Fruit fly (Drosophila melanogaster) whole organism, embryonic: ENCODE data around the gene CG16953.

Experiments
- Adf1 ChIP-seq: fragments of 200-800 bp; sonication (Bioruptor generic); IDR thresholded peaks from 2 replicates; pipeline ENCODE4 v1.3.6; 2022; ENCODE audit warnings: missing biosample characterization, missing genetic modification characterization
- Atf-2 ChIP-seq: fragments of 200-800 bp; sonication (Bioruptor generic); optimal IDR thresholded peaks from 2 replicates; lab custom pipeline; 2016; ENCODE audit warnings: missing biosample characterization, missing genetic modification characterization
- CG10366 ChIP-seq: fragments of 200-800 bp; sonication (Bioruptor generic); IDR thresholded peaks from 2 replicates; pipeline ENCODE4 v1.3.6; 2022; ENCODE audit warnings: missing biosample characterization, missing genetic modification characterization
- CG10654 ChIP-seq: fragments of 200-800 bp; sonication (Bioruptor generic); optimal IDR thresholded peaks from 2 replicates; lab custom pipeline; 2016; ENCODE audit warnings: missing biosample characterization, missing genetic modification characterization
- CG11085 ChIP-seq: fragments of 200-800 bp; sonication (Bioruptor generic); IDR thresholded peaks from 2 replicates; pipeline ENCODE4 v1.3.6; 2022; ENCODE audit warnings: missing biosample characterization, missing genetic modification characterization
- CG13894 ChIP-seq: fragments of 200-800 bp; sonication (Bioruptor generic); optimal IDR thresholded peaks from 3 replicates; lab custom pipeline; 2018; ENCODE audit warnings: missing biosample characterization, mild to moderate bottlenecking, missing genetic modification characterization, moderate library complexity
- CG14965 ChIP-seq: fragments of 200-800 bp; sonication (Bioruptor generic); optimal IDR thresholded peaks from 2 replicates; lab custom pipeline; 2016; ENCODE audit warnings: missing biosample characterization, missing genetic modification characterization, borderline replicate concordance
- CG16813 ChIP-seq: fragments of 200-800 bp; sonication (Bioruptor generic); IDR thresholded peaks from 3 replicates; pipeline ENCODE4 v1.3.6; 2022; ENCODE audit warnings: missing biosample characterization, missing genetic modification characterization; ENCODE audit not compliant: partially characterized antibody
- CG17361 ChIP-seq: fragments of 200-800 bp; sonication (Bioruptor generic); IDR thresholded peaks from 3 replicates; pipeline ENCODE4 v1.3.6; 2022; ENCODE audit warnings: missing biosample characterization, missing genetic modification characterization
- CG17568 ChIP-seq: fragments of 200-800 bp; sonication (Bioruptor generic); optimal IDR thresholded peaks from 2 replicates; lab custom pipeline; 2018; ENCODE audit warnings: missing biosample characterization, mild to moderate bottlenecking, missing genetic modification characterization, moderate library complexity
- CG1792 ChIP-seq: fragments of 200-800 bp; sonication (Bioruptor generic); optimal IDR thresholded peaks from 2 replicates; lab custom pipeline; 2016; ENCODE audit warnings: missing biosample characterization, missing genetic modification characterization
- CG2889 ChIP-seq: fragments of 200-800 bp; sonication (Bioruptor generic); IDR thresholded peaks from 3 replicates; pipeline ENCODE4 v1.3.6; 2022; ENCODE audit warnings: missing biosample characterization, missing genetic modification characterization
- CG30403 ChIP-seq: fragments of 200-800 bp; sonication (Bioruptor generic); optimal IDR thresholded peaks from 3 replicates; lab custom pipeline; 2016; ENCODE audit warnings: missing biosample characterization, missing genetic modification characterization
- CG31388 ChIP-seq: fragments of 200-800 bp; sonication (Bioruptor generic); optimal IDR thresholded peaks from 2 replicates; lab custom pipeline; 2016; ENCODE audit warnings: missing biosample characterization, missing genetic modification characterization
- CG32767 ChIP-seq: fragments of 200-800 bp; sonication (Bioruptor generic); IDR thresholded peaks from 2 replicates; pipeline ENCODE4 v1.3.6; 2022; ENCODE audit warnings: missing biosample characterization, missing genetic modification characterization
- CG32772 ChIP-seq: fragments of 200-800 bp; sonication (Bioruptor generic); IDR thresholded peaks from 2 replicates; pipeline ENCODE4 v1.3.6; 2022; ENCODE audit warnings: missing biosample characterization, missing genetic modification characterization
- CG33213 ChIP-seq: fragments of 200-800 bp; sonication (Bioruptor generic); optimal IDR thresholded peaks from 3 replicates; lab custom pipeline; 2016; ENCODE audit warnings: missing biosample characterization, missing genetic modification characterization
- CG4282 ChIP-seq: fragments of 200-800 bp; sonication (Bioruptor generic); optimal IDR thresholded peaks from 2 replicates; lab custom pipeline; 2016; ENCODE audit warnings: missing biosample characterization, missing genetic modification characterization
- CG4854 ChIP-seq: fragments of 200-800 bp; sonication (Bioruptor generic); optimal IDR thresholded peaks from 2 replicates; lab custom pipeline; 2016; ENCODE audit warnings: missing biosample characterization, missing genetic modification characterization, inconsistent platforms
- CG8359 ChIP-seq: fragments of 200-800 bp; sonication (Bioruptor generic); optimal IDR thresholded peaks from 2 replicates; lab custom pipeline; 2017; ENCODE audit warnings: missing biosample characterization, mild to moderate bottlenecking, missing genetic modification characterization, borderline replicate concordance
- CG8924 ChIP-seq: fragments of 200-800 bp; optimal IDR thresholded peaks from 3 replicates; lab custom pipeline; 2019; ENCODE audit warnings: missing biosample characterization, mild to moderate bottlenecking, missing genetic modification characterization, moderate library complexity
- CG9876 ChIP-seq: fragments of 200-800 bp; sonication (Bioruptor generic); optimal IDR thresholded peaks from 2 replicates; lab custom pipeline; 2016; ENCODE audit warnings: missing biosample characterization, missing genetic modification characterization
- Dek ChIP-seq: fragments of 200-800 bp; sonication (Bioruptor generic); optimal IDR thresholded peaks from 3 replicates; lab custom pipeline; 2019; ENCODE audit warnings: missing biosample characterization, mild to moderate bottlenecking, missing genetic modification characterization, moderate library complexity
- Dip3 ChIP-seq: fragments of 200-800 bp; sonication (Bioruptor generic); optimal IDR thresholded peaks from 3 replicates; lab custom pipeline; 2016; ENCODE audit warnings: missing biosample characterization, missing genetic modification characterization
- Doc3 ChIP-seq: fragments of 200-800 bp; sonication (Bioruptor generic); IDR thresholded peaks from 3 replicates; pipeline ENCODE4 v1.3.6; 2022; ENCODE audit warnings: missing biosample characterization, missing genetic modification characterization; ENCODE audit not compliant: partially characterized antibody
- Hmx ChIP-seq: fragments of 200-800 bp; sonication (Bioruptor generic); optimal IDR thresholded peaks from 2 replicates; lab custom pipeline; 2016; ENCODE audit warnings: missing biosample characterization, missing genetic modification characterization
- Mes4 ChIP-seq: fragments of 200-800 bp; sonication (Bioruptor generic); optimal IDR thresholded peaks from 2 replicates; lab custom pipeline; 2016; ENCODE audit warnings: missing biosample characterization, missing genetic modification characterization
- Pdp1 ChIP-seq, 2 experiments: fragments of 200-800 bp; sonication (Bioruptor generic); optimal IDR thresholded peaks; 3 replicates each; lab custom pipeline; 2016; ENCODE audit warnings: missing biosample characterization in 2 of 2, missing genetic modification characterization in 2 of 2, mild to moderate bottlenecking in 1 of 2, moderate library complexity in 1 of 2
- Rx ChIP-seq: fragments of 200-800 bp; sonication (Bioruptor generic); IDR thresholded peaks from 2 replicates; pipeline ENCODE4 v1.3.6; 2022; ENCODE audit warnings: missing biosample characterization, missing genetic modification characterization
- Trl ChIP-seq, 3 experiments: fragments of >200 bp in 2 of 3; fragments of 200-800 bp in 1 of 3; sonication (Bioruptor generic) in 1 of 3; optimal IDR thresholded peaks; 2 replicates in 1 of 3; 3 replicates in 2 of 3; lab custom pipeline; 2016 to 2017; ENCODE audit warnings: missing biosample characterization in 1 of 3, missing genetic modification characterization in 1 of 3
- bab2 ChIP-seq: fragments of 200-800 bp; sonication (Bioruptor generic); optimal IDR thresholded peaks from 2 replicates; lab custom pipeline; 2016; ENCODE audit warnings: missing biosample characterization, missing genetic modification characterization
- bbx ChIP-seq: fragments of 200-800 bp; sonication (Bioruptor generic); IDR thresholded peaks from 2 replicates; pipeline ENCODE4 v1.3.6; 2022; ENCODE audit warnings: missing biosample characterization, missing genetic modification characterization; ENCODE audit not compliant: partially characterized antibody
- cas ChIP-seq: fragments of 200-800 bp; sonication (Bioruptor generic); IDR thresholded peaks from 2 replicates; pipeline ENCODE4 v1.3.6; 2022; ENCODE audit warnings: missing biosample characterization, missing genetic modification characterization
- croc ChIP-seq: fragments of 200-800 bp; sonication (Bioruptor generic); conservative IDR thresholded peaks from 3 replicates; pipeline ENCODE4 v1.3.6; 2022; ENCODE audit warnings: missing biosample characterization, missing genetic modification characterization
- dm ChIP-seq: fragments of 200-800 bp; sonication (Bioruptor generic); optimal IDR thresholded peaks from 3 replicates; lab custom pipeline; 2016; ENCODE audit warnings: missing biosample characterization, missing genetic modification characterization
- dmrt11E ChIP-seq: fragments of 200-800 bp; sonication (Bioruptor generic); optimal IDR thresholded peaks from 3 replicates; lab custom pipeline; 2018; ENCODE audit warnings: missing biosample characterization, mild to moderate bottlenecking, missing genetic modification characterization, moderate library complexity
- emc ChIP-seq: fragments of 200-800 bp; sonication (Bioruptor generic); optimal IDR thresholded peaks from 2 replicates; lab custom pipeline; 2016; ENCODE audit warnings: missing biosample characterization, missing genetic modification characterization
- her ChIP-seq: fragments of 200-800 bp; sonication (Bioruptor generic); optimal IDR thresholded peaks from 2 replicates; lab custom pipeline; 2016; ENCODE audit warnings: missing biosample characterization, missing genetic modification characterization
- hth ChIP-seq: fragments of >200 bp; optimal IDR thresholded peaks from 2 replicates; lab custom pipeline; 2017; ENCODE audit warnings: inconsistent platforms
- klu ChIP-seq: fragments of 200-800 bp; sonication (Bioruptor generic); IDR thresholded peaks from 2 replicates; pipeline ENCODE4 v1.3.6; 2022; ENCODE audit warnings: missing biosample characterization, missing genetic modification characterization
- pnt ChIP-seq: fragments of 200-800 bp; sonication (Bioruptor generic); optimal IDR thresholded peaks from 3 replicates; lab custom pipeline; 2016; ENCODE audit warnings: missing biosample characterization, missing genetic modification characterization
- run ChIP-seq: fragments of 200-800 bp; sonication (Bioruptor generic); optimal IDR thresholded peaks from 3 replicates; lab custom pipeline; 2018; ENCODE audit warnings: missing biosample characterization, mild to moderate bottlenecking, missing genetic modification characterization
- schlank ChIP-seq: fragments of 200-800 bp; sonication (Bioruptor generic); optimal IDR thresholded peaks from 2 replicates; lab custom pipeline; 2018; ENCODE audit warnings: missing biosample characterization, mild to moderate bottlenecking, missing genetic modification characterization
- sens ChIP-seq: fragments of 200-800 bp; sonication (Bioruptor generic); peaks from one replicate; lab custom pipeline; 2016; ENCODE audit warnings: missing biosample characterization, missing genetic modification characterization
- shn ChIP-seq: fragments of 200-800 bp; sonication (Bioruptor generic); optimal IDR thresholded peaks from 3 replicates; lab custom pipeline; 2016; ENCODE audit warnings: missing biosample characterization, missing genetic modification characterization
- slp2 ChIP-seq: fragments of 200-800 bp; sonication (Bioruptor generic); optimal IDR thresholded peaks from 2 replicates; lab custom pipeline; 2016; ENCODE audit warnings: missing biosample characterization, missing genetic modification characterization
- tll ChIP-seq, 2 experiments: fragments of 200-800 bp in 1 of 2; fragments of >200 bp in 1 of 2; sonication (Bioruptor generic) in 1 of 2; optimal IDR thresholded peaks; 2 replicates each; lab custom pipeline; 2017 to 2019; ENCODE audit warnings: missing biosample characterization in 2 of 2, missing genetic modification characterization in 2 of 2, mild to moderate bottlenecking in 1 of 2, moderate library complexity in 1 of 2
- tup ChIP-seq: fragments of 200-800 bp; sonication (Bioruptor generic); optimal IDR thresholded peaks from 2 replicates; lab custom pipeline; 2016; ENCODE audit warnings: missing biosample characterization, mild to moderate bottlenecking, missing genetic modification characterization, moderate library complexity
- unc-4 ChIP-seq: fragments of 200-800 bp; sonication (Bioruptor generic); IDR thresholded peaks from 2 replicates; pipeline ENCODE4 v1.3.6; 2022; ENCODE audit warnings: missing biosample characterization, missing genetic modification characterization; ENCODE audit not compliant: partially characterized antibody
- wor ChIP-seq: fragments of 200-800 bp; sonication (Bioruptor generic); IDR thresholded peaks from 2 replicates; pipeline ENCODE4 v1.3.6; 2022; ENCODE audit warnings: missing biosample characterization, missing genetic modification characterization

The CG16953 gene

DNA sequence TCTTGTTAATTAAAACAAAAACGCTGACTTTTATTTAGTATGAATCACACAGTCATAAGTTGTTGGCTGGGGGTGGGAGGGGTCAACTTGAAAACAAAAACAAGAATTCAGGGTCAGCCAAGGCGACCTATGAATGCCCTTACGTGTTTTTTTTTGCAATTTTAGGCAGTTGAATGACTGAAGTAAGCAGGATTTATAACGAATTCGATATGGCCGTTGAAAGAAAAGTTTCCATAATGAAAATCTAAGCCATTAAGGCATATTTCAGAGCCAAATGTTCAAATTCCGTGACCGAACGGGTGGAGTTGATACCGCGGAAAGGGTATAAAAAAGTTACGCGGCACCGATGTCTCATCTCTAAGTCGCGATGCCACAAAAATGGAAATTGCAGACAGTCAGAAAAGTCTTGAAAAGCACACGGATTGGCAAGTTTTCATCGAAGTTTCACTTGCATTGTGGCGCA, 48.4 kb upstream of the CG16953 start (continued):
- peak; percentile 23 for TF ChIP-seq Adf1 (GFP tag; lab: Robert Waterston, UW)
- peak; percentile 29 for TF ChIP-seq CG14965 (GFP tag; lab: Kevin White, UChicago)
- TF ChIP-seq schlank (tag; lab: Kevin White, UChicago): peak; percentile 60
- TF ChIP-seq her (GFP tag; lab: Kevin White, UChicago): peak; percentile 74
- no peak for TF ChIP-seq CG4282
- peak; percentile 33; the same call in 2 of the 3 replicates for TF ChIP-seq croc
- TF ChIP-seq dm (GFP tag; lab: Kevin White, UChicago): peak; percentile 54
- TF ChIP-seq Mes4 (GFP tag; lab: Kevin White, UChicago): peak; percentile 71
- peak; percentile 47 for TF ChIP-seq CG1792
- TF ChIP-seq CG11085 (GFP tag; lab: Robert Waterston, UW): peak; percentile 46; the same call in 1 of the 2 replicates
- peak; percentile 54 for TF ChIP-seq CG10654
- TF ChIP-seq shn (GFP tag; lab: Kevin White, UChicago): peak; percentile 75
- TF ChIP-seq Pdp1 (GFP tag; optimal IDR thresholded peaks at IDR 0.05; lab: Kevin White, UChicago): peak; percentile 75 to 90
- no peak for TF ChIP-seq bbx (GFP tag; lab: Robert Waterston, UW)
- TF ChIP-seq sens (GFP tag; lab: Kevin White, UChicago): peak; percentile 91
- peak; percentile 64 for TF ChIP-seq slp2 (GFP tag; lab: Kevin White, UChicago)
- no peak for TF ChIP-seq CG8924 (tag; lab: Kevin White, UChicago)
- no peak for TF ChIP-seq hth (lab: Kevin White, UChicago)
- TF ChIP-seq tll (GFP tag; optimal IDR thresholded peaks at IDR 0.05; lab: Kevin White, UChicago): no peak
- TF ChIP-seq Rx: peak; percentile 39; the same call in 1 of the 2 replicates
- TF ChIP-seq CG13894 (tag; lab: Kevin White, UChicago): no peak
- peak; percentile 44 for TF ChIP-seq pnt (GFP tag; lab: Kevin White, UChicago)
- TF ChIP-seq run: no peak
- peak; percentile 9 for TF ChIP-seq tup
- peak; percentile 39 for TF ChIP-seq CG9876 (GFP tag; lab: Kevin White, UChicago)
- no peak for TF ChIP-seq CG17361 (GFP tag; lab: Robert Waterston, UW)
- TF ChIP-seq Atf-2 (GFP tag; lab: Kevin White, UChicago): peak; percentile 38
- TF ChIP-seq unc-4 (GFP tag; lab: Robert Waterston, UW): no peak
- peak; percentile 68; the same call in 1 of the 2 replicates for TF ChIP-seq CG10366 (GFP tag; lab: Robert Waterston, UW)
- TF ChIP-seq Dip3 (GFP tag; lab: Kevin White, UChicago): peak; percentile 46
- peak; percentile 64 for TF ChIP-seq bab2 (GFP tag; lab: Kevin White, UChicago)
- no peak for TF ChIP-seq CG16813 (GFP tag; lab: Robert Waterston, UW)
- TF ChIP-seq CG8359 (GFP tag; lab: Kevin White, UChicago): no peak
- TF ChIP-seq emc (GFP tag; lab: Kevin White, UChicago): peak; percentile 4
- TF ChIP-seq dmrt11E (tag; lab: Kevin White, UChicago): peak; percentile 63
- peak; percentile 16 for TF ChIP-seq CG4854 (GFP tag; lab: Kevin White, UChicago)
- no peak for TF ChIP-seq CG32767
- TF ChIP-seq CG32772 (GFP tag; lab: Robert Waterston, UW): peak; percentile 61
- peak; percentile 24; the same call in 1 of the 2 replicates for TF ChIP-seq cas (GFP tag; lab: Robert Waterston, UW)
- no peak for TF ChIP-seq Dek (tag; lab: Kevin White, UChicago)
- TF ChIP-seq Doc3 (GFP tag; lab: Robert Waterston, UW): no peak
- no peak for TF ChIP-seq CG31388 (GFP tag; lab: Kevin White, UChicago)
- TF ChIP-seq wor: peak; percentile 50
- TF ChIP-seq Trl (optimal IDR thresholded peaks at IDR 0.05; lab: Kevin White, UChicago): no peak
- TF ChIP-seq Trl (GFP tag; optimal IDR thresholded peaks at IDR 0.05; lab: Kevin White, UChicago): peak; percentile 66
- TF ChIP-seq CG30403 (GFP tag; lab: Kevin White, UChicago): peak; percentile 79
- TF ChIP-seq klu: peak; percentile 48; the same call in 1 of the 2 replicates
- 0 out of 3 replicates have a peak, but pooled peaks have one; percentile 11 for TF ChIP-seq CG2889 (GFP tag; lab: Robert Waterston, UW)
- no peak for TF ChIP-seq CG17568 (GFP tag; lab: Kevin White, UChicago)
- TF ChIP-seq Hmx (GFP tag; lab: Kevin White, UChicago): peak; percentile 7
- peak; percentile 33 for TF ChIP-seq CG33213 (GFP tag; lab: Kevin White, UChicago)
